Fruit fly (Drosophila melanogaster): Measurements from ENCODE around the gene CG5114.

Gene CG5114

dm6 chr3L:14999284-15000019 lies 16.8 kb downstream of the CG5114 start, which contains the start of the genes mRpL39 and Prosbeta2 (continued):
- peak; percentile 65 for TF ChIP-seq CG8924 (tag; optimal IDR thresholded peaks at IDR 0.05)
- TF ChIP-seq zfh2 (GFP tag; optimal IDR thresholded peaks at IDR 0.05): no peak
- no peak for TF ChIP-seq TFAM (GFP tag; optimal IDR thresholded peaks at IDR 0.05)
- no peak for TF ChIP-seq D (optimal IDR thresholded peaks at IDR 0.05)
- TF ChIP-seq D (GFP tag; optimal IDR thresholded peaks at IDR 0.05): peak; percentile 30
- peak; percentile 30; the same call in 1 of the 3 replicates for TF ChIP-seq ken (GFP tag; IDR thresholded peaks at IDR 0.05)
- peak; percentile 69 for TF ChIP-seq sens (GFP tag)
- TF ChIP-seq ranshi (GFP tag; IDR thresholded peaks at IDR 0.05): peak; percentile 67; the same call in 1 of the 2 replicates
- TF ChIP-seq CG8944 (GFP tag; optimal IDR thresholded peaks at IDR 0.05): no peak
- peak; percentile 14 for TF ChIP-seq CG31388 (GFP tag; optimal IDR thresholded peaks at IDR 0.05)
- no peak for TF ChIP-seq CG18619 (GFP tag; optimal IDR thresholded peaks at IDR 0.05)
- no peak for TF ChIP-seq pb (GFP tag; optimal IDR thresholded peaks at IDR 0.05)
- no peak for TF ChIP-seq Antp (GFP tag; optimal IDR thresholded peaks at IDR 0.05)
- no peak for TF ChIP-seq cwo (GFP tag; optimal IDR thresholded peaks at IDR 0.05)
- no peak for TF ChIP-seq CG8290 (GFP tag; optimal IDR thresholded peaks at IDR 0.05)
- TF ChIP-seq CG8290 (tag; optimal IDR thresholded peaks at IDR 0.05): no peak
- peak; percentile 98 for TF ChIP-seq sna (GFP tag; IDR thresholded peaks at IDR 0.05; ENCODE audit: partially characterized antibody)
- TF ChIP-seq ab (GFP tag; optimal IDR thresholded peaks at IDR 0.05): no peak
- TF ChIP-seq tin (GFP tag; optimal IDR thresholded peaks at IDR 0.05): peak; percentile 65
- TF ChIP-seq Trl (optimal IDR thresholded peaks at IDR 0.05): no peak
- no peak for TF ChIP-seq Trl (GFP tag; optimal IDR thresholded peaks at IDR 0.05)
- TF ChIP-seq Sin3A (optimal IDR thresholded peaks at IDR 0.05): peak; percentile 49
- TF ChIP-seq gt (GFP tag; IDR thresholded peaks at IDR 0.05): no peak
- TF ChIP-seq Camta (GFP tag; optimal IDR thresholded peaks at IDR 0.05): no peak
- no peak for TF ChIP-seq MTF-1 (GFP tag; optimal IDR thresholded peaks at IDR 0.05; ENCODE audit: borderline replicate concordance)
- TF ChIP-seq HmgD (GFP tag; optimal IDR thresholded peaks at IDR 0.05): no peak
- TF ChIP-seq YL-1 (GFP tag; optimal IDR thresholded peaks at IDR 0.05): no peak
- TF ChIP-seq twi (tag; optimal IDR thresholded peaks at IDR 0.05): no peak
- TF ChIP-seq ro (GFP tag; IDR thresholded peaks at IDR 0.05): no peak
- TF ChIP-seq CG18764 (GFP tag; optimal IDR thresholded peaks at IDR 0.05): peak; percentile 69
- no peak for TF ChIP-seq grn (GFP tag; optimal IDR thresholded peaks at IDR 0.05)
- TF ChIP-seq wek (GFP tag; optimal IDR thresholded peaks at IDR 0.05): peak; percentile 69
- no peak for TF ChIP-seq CG14965 (GFP tag; optimal IDR thresholded peaks at IDR 0.05; ENCODE audit: borderline replicate concordance)
- no peak for TF ChIP-seq CG3407 (GFP tag; optimal IDR thresholded peaks at IDR 0.05)
- TF ChIP-seq dmrt99B (tag; optimal IDR thresholded peaks at IDR 0.05): peak; percentile 70
- TF ChIP-seq CG31224 (GFP tag; IDR thresholded peaks at IDR 0.05): no peak; the same call in 1 of the 2 replicates
- no peak for TF ChIP-seq Hr39 (optimal IDR thresholded peaks at IDR 0.05)
- no peak for TF ChIP-seq p53 (GFP tag; optimal IDR thresholded peaks at IDR 0.05)
- peak; percentile 76 for TF ChIP-seq CG10267 (tag; optimal IDR thresholded peaks at IDR 0.05)
- TF ChIP-seq tx (GFP tag; optimal IDR thresholded peaks at IDR 0.05): no peak
- no peak for TF ChIP-seq Nf-YC (tag; optimal IDR thresholded peaks at IDR 0.05)
- no peak for TF ChIP-seq grau (tag; optimal IDR thresholded peaks at IDR 0.05)
- TF ChIP-seq Fer3 (tag; optimal IDR thresholded peaks at IDR 0.05): no peak
- peak; percentile 59 for TF ChIP-seq scrt (GFP tag; optimal IDR thresholded peaks at IDR 0.05)
- no peak for TF ChIP-seq NC2α (GFP tag; optimal IDR thresholded peaks at IDR 0.05)
- no peak for TF ChIP-seq mirr (GFP tag; optimal IDR thresholded peaks at IDR 0.05)
- TF ChIP-seq dati (GFP tag; IDR thresholded peaks at IDR 0.05): no peak
- peak; percentile 77; the same call in 2 of the 3 replicates for TF ChIP-seq zen2 (GFP tag; IDR thresholded peaks at IDR 0.05; ENCODE audit: partially characterized antibody)
- no peak for TF ChIP-seq HLH54F (GFP tag; optimal IDR thresholded peaks at IDR 0.05)
- no peak for TF ChIP-seq peb (GFP tag; IDR thresholded peaks at IDR 0.05)
- no peak for TF ChIP-seq Drgx (GFP tag; IDR thresholded peaks at IDR 0.05)
- TF ChIP-seq esg (GFP tag; conservative IDR thresholded peaks at IDR 0.05): peak; percentile 27

Measured in whole organism, embryonic.